Worm (Caenorhabditis elegans): Measurements from ENCODE around the gene cdr-6.
A peak's percentile ranks its signal among the peaks of the same experiment; 100 is the strongest.

DNA sequence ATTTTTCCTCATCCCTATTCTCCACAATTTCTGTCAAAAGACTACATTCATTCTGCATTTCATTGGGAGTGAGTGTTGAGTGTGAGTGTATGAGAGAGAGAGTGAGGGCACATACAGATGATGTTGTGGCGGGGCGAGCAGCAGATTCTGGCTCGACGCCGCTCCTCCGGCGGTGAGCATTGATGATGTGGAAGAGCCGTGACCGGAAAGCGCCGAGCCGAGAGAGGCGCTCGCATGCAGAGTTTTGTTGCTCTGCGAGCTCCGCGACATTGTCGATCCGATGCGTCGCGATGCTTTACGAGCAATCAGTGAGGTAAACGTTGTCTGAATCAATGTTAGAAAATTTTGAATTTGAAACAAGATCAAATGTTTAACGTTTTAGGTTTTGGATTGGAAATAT lies 42.2 kb upstream of the cdr-6 start:
- TF ChIP-seq C16A3.4 (tag; optimal IDR thresholded peaks at IDR 0.05) (no peak), ceh-8 (GFP tag; optimal IDR thresholded peaks at IDR 0.05) (no peak), sup-37 (GFP tag; optimal IDR thresholded peaks at IDR 0.05) (no peak), unc-62 (GFP tag; optimal IDR thresholded peaks at IDR 0.05) (no peak), ceh-82 (tag; optimal IDR thresholded peaks at IDR 0.05) (peak in 1 of 3 experiments; percentile 19), zag-1 (tag; optimal IDR thresholded peaks at IDR 0.05) (no peak), snpc-4 (tag; optimal IDR thresholded peaks at IDR 0.05) (no peak)
